Worm (Caenorhabditis elegans) whole organism, late embryonic: ENCODE data around the gene lgc-49.

Experiments used
- C08G9.2 ChIP-seq: sonication (generic microtip); optimal IDR thresholded peaks from 2 replicates; lab custom pipeline; 2016; ENCODE audit warnings: mild to moderate bottlenecking, missing genetic modification characterization, moderate library complexity, missing compliant biosample characterization
- F13H6.1 ChIP-seq: sonication (generic microtip); optimal IDR thresholded peaks from 2 replicates; lab custom pipeline; 2016; ENCODE audit warnings: missing genetic modification characterization, missing compliant biosample characterization
- K09A11.1 ChIP-seq: sonication (generic microtip); optimal IDR thresholded peaks from 2 replicates; lab custom pipeline; 2017; ENCODE audit warnings: antibody characterized with exemption, mild to moderate bottlenecking, missing genetic modification characterization, missing compliant biosample characterization; ENCODE audit not compliant: insufficient read depth
- T23F11.4 ChIP-seq: fragments of 200-800 bp; sonication (Bioruptor generic); optimal IDR thresholded peaks from 2 replicates; lab custom pipeline; 2018; ENCODE audit warnings: mild to moderate bottlenecking, missing genetic modification characterization, missing compliant biosample characterization
- ahr-1 ChIP-seq: sonication (generic microtip); optimal IDR thresholded peaks from 2 replicates; lab custom pipeline; 2016; ENCODE audit warnings: missing genetic modification characterization, missing compliant biosample characterization
- ama-1 ChIP-seq: fragments of 150-350 bp; optimal IDR thresholded peaks from 2 replicates; lab custom pipeline; 2014
- ceh-2 ChIP-seq: sonication (generic microtip); optimal IDR thresholded peaks from 2 replicates; lab custom pipeline; 2016; ENCODE audit warnings: missing genotype, missing genetic modification characterization, missing compliant biosample characterization
- ceh-22 ChIP-seq: sonication (generic microtip); optimal IDR thresholded peaks from 2 replicates; lab custom pipeline; 2017; ENCODE audit warnings: missing biosample characterization, missing genetic modification characterization
- ceh-24 ChIP-seq: sonication (generic microtip); optimal IDR thresholded peaks from 2 replicates; lab custom pipeline; 2016; ENCODE audit warnings: mild to moderate bottlenecking, missing genetic modification characterization, missing compliant biosample characterization
- ceh-30 ChIP-seq: fragments of 150-350 bp; optimal IDR thresholded peaks from 2 replicates; lab custom pipeline; 2014; ENCODE audit warnings: missing biosample characterization, missing genetic modification characterization
- ceh-45 ChIP-seq: fragments of 200-800 bp; sonication (Bioruptor generic); IDR thresholded peaks from 2 replicates; pipeline ENCODE4 v1.3.6; 2022; ENCODE audit warnings: missing genetic modification reagents, missing genetic modification characterization, missing compliant biosample characterization
- ceh-48 ChIP-seq: sonication (generic microtip); optimal IDR thresholded peaks from 2 replicates; lab custom pipeline; 2016; ENCODE audit warnings: missing genetic modification characterization, inconsistent platforms, missing compliant biosample characterization
- ceh-9 ChIP-seq: sonication (generic microtip); optimal IDR thresholded peaks from 2 replicates; lab custom pipeline; 2016; ENCODE audit warnings: mild to moderate bottlenecking, missing genetic modification characterization, inconsistent platforms, missing compliant biosample characterization
- elt-2 ChIP-seq: sonication (generic microtip); optimal IDR thresholded peaks from 2 replicates; lab custom pipeline; 2016; ENCODE audit warnings: missing genetic modification reagents, missing genetic modification characterization, missing compliant biosample characterization
- elt-4 ChIP-seq: sonication (generic microtip); optimal IDR thresholded peaks from 2 replicates; lab custom pipeline; 2016; ENCODE audit warnings: missing genetic modification characterization, missing compliant biosample characterization
- eyg-1 ChIP-seq: sonication (generic microtip); optimal IDR thresholded peaks from 2 replicates; lab custom pipeline; 2016; ENCODE audit warnings: missing genotype, missing genetic modification characterization, missing compliant biosample characterization
- fkh-10 ChIP-seq: fragments of 150-350 bp; optimal IDR thresholded peaks from 2 replicates; lab custom pipeline; 2014; ENCODE audit warnings: missing biosample characterization, missing genetic modification reagents, missing genetic modification characterization
- gmeb-2 ChIP-seq: sonication (generic microtip); optimal IDR thresholded peaks from 2 replicates; lab custom pipeline; 2016; ENCODE audit warnings: missing genetic modification characterization, inconsistent platforms, missing compliant biosample characterization
- hlh-13 ChIP-seq: fragments of 200-800 bp; sonication (Bioruptor generic); optimal IDR thresholded peaks from 2 replicates; lab custom pipeline; 2018; ENCODE audit warnings: mild to moderate bottlenecking, missing genetic modification characterization, missing compliant biosample characterization
- hlh-30 ChIP-seq: sonication (generic microtip); optimal IDR thresholded peaks from 2 replicates; lab custom pipeline; 2017; ENCODE audit warnings: antibody characterized with exemption, missing genetic modification characterization, missing compliant biosample characterization; ENCODE audit not compliant: insufficient read depth
- hlh-6 ChIP-seq: sonication (generic microtip); optimal IDR thresholded peaks from 2 replicates; lab custom pipeline; 2016; ENCODE audit warnings: missing genotype, missing genetic modification characterization, missing compliant biosample characterization
- hlh-8 ChIP-seq: sonication (generic microtip); optimal IDR thresholded peaks from 2 replicates; lab custom pipeline; 2016; ENCODE audit warnings: missing genotype, missing genetic modification characterization, missing compliant biosample characterization
- lim-6 ChIP-seq: sonication (generic microtip); optimal IDR thresholded peaks from 2 replicates; lab custom pipeline; 2016; ENCODE audit warnings: missing genetic modification characterization, missing compliant biosample characterization
- madf-2 ChIP-seq: sonication (generic microtip); optimal IDR thresholded peaks from 2 replicates; lab custom pipeline; 2017; ENCODE audit warnings: missing genetic modification characterization, missing compliant biosample characterization
- mec-3 ChIP-seq: sonication (generic microtip); optimal IDR thresholded peaks from 2 replicates; lab custom pipeline; 2016; ENCODE audit warnings: borderline replicate concordance, missing genetic modification characterization, missing compliant biosample characterization
- nfya-1 ChIP-seq: sonication (generic microtip); optimal IDR thresholded peaks from 2 replicates; lab custom pipeline; 2017; ENCODE audit warnings: missing genetic modification characterization, mild to moderate bottlenecking, missing compliant biosample characterization, antibody characterized with exemption, moderate library complexity
- nhr-232 ChIP-seq: sonication (generic microtip); optimal IDR thresholded peaks from 2 replicates; lab custom pipeline; 2016; ENCODE audit warnings: missing genetic modification characterization, missing compliant biosample characterization
- odd-2 ChIP-seq: sonication (generic microtip); optimal IDR thresholded peaks from 2 replicates; lab custom pipeline; 2017; ENCODE audit warnings: antibody characterized with exemption, mild to moderate bottlenecking, missing genetic modification characterization, missing compliant biosample characterization
- pag-3 ChIP-seq: sonication (generic microtip); optimal IDR thresholded peaks from 2 replicates; lab custom pipeline; 2016; ENCODE audit warnings: missing compliant biosample characterization, missing genetic modification characterization, borderline replicate concordance
- pat-9 ChIP-seq: fragments of 200-800 bp; sonication (Bioruptor generic); optimal IDR thresholded peaks from 2 replicates; lab custom pipeline; 2018; ENCODE audit warnings: mild to moderate bottlenecking, missing genetic modification characterization, moderate library complexity, missing compliant biosample characterization
- pax-1 ChIP-seq: fragments of 150-350 bp; optimal IDR thresholded peaks from 2 replicates; lab custom pipeline; 2014; ENCODE audit warnings: missing biosample characterization, missing genetic modification characterization
- pqm-1 ChIP-seq: sonication (generic microtip); optimal IDR thresholded peaks from 2 replicates; lab custom pipeline; 2016; ENCODE audit warnings: missing genetic modification characterization, missing compliant biosample characterization
- pros-1 ChIP-seq: fragments of 150-350 bp; optimal IDR thresholded peaks from 2 replicates; lab custom pipeline; 2014; ENCODE audit warnings: missing biosample characterization, missing genetic modification reagents, missing genetic modification characterization
- ref-2 ChIP-seq: sonication (generic microtip); optimal IDR thresholded peaks from 2 replicates; lab custom pipeline; 2016; ENCODE audit warnings: missing genetic modification characterization, missing compliant biosample characterization
- rnt-1 ChIP-seq: sonication (generic microtip); optimal IDR thresholded peaks from 2 replicates; lab custom pipeline; 2016; ENCODE audit warnings: missing genetic modification characterization, missing compliant biosample characterization
- sdc-2 ChIP-seq: sonication (generic microtip); optimal IDR thresholded peaks from 2 replicates; lab custom pipeline; 2016; ENCODE audit warnings: missing genotype, missing genetic modification characterization, missing compliant biosample characterization
- sox-4 ChIP-seq: sonication (generic microtip); optimal IDR thresholded peaks from 2 replicates; lab custom pipeline; 2017; ENCODE audit warnings: mild to moderate bottlenecking, missing genetic modification characterization, inconsistent platforms, missing compliant biosample characterization
- syd-9 ChIP-seq: sonication (generic microtip); optimal IDR thresholded peaks from 2 replicates; lab custom pipeline; 2016; ENCODE audit warnings: mild to moderate bottlenecking, missing genetic modification characterization, moderate library complexity, missing compliant biosample characterization
- ttx-3 ChIP-seq: sonication (generic microtip); optimal IDR thresholded peaks from 2 replicates; lab custom pipeline; 2016; ENCODE audit warnings: missing genetic modification reagents, missing genetic modification characterization, missing compliant biosample characterization
- unc-42 ChIP-seq: sonication (generic microtip); optimal IDR thresholded peaks from 2 replicates; lab custom pipeline; 2016; ENCODE audit warnings: missing genotype, missing genetic modification characterization, missing compliant biosample characterization
- unc-55 ChIP-seq: sonication (generic microtip); optimal IDR thresholded peaks from 2 replicates; lab custom pipeline; 2017; ENCODE audit warnings: missing biosample characterization, missing genetic modification reagents, missing genetic modification characterization
- unc-86 ChIP-seq: sonication (generic microtip); optimal IDR thresholded peaks from 2 replicates; lab custom pipeline; 2016; ENCODE audit warnings: missing genetic modification characterization, missing compliant biosample characterization
- ztf-16 ChIP-seq: sonication (generic microtip); optimal IDR thresholded peaks from 2 replicates; lab custom pipeline; 2017; ENCODE audit warnings: missing genetic modification characterization, missing compliant biosample characterization

The lgc-49 gene

ce11 chrV:11220415-11220814 is 29.3 kb downstream of the lgc-49 start:
- TF ChIP-seq ceh-2 (tag; lab: Kevin White, UChicago) (no peak), hlh-30 (no peak), ama-1 (no peak), mec-3 (no peak), ref-2 (no peak), elt-2 (peak; percentile 24), odd-2 (no peak)

- TF ChIP-seq pat-9 (tag; lab: Kevin White, UChicago), result no peak
- TF ChIP-seq ceh-24 (tag; lab: Kevin White, UChicago), result no peak
- no peak for TF ChIP-seq nhr-232 (tag; lab: Kevin White, UChicago)
- no peak for TF ChIP-seq pax-1 (tag; lab: Kevin White, UChicago)
- no peak for TF ChIP-seq syd-9
- no peak for TF ChIP-seq gmeb-2 (tag; lab: Kevin White, UChicago)
- TF ChIP-seq unc-42, result no peak
- no peak for TF ChIP-seq unc-86 (tag; lab: Kevin White, UChicago)
- no peak for TF ChIP-seq pag-3 (tag; lab: Kevin White, UChicago)
- TF ChIP-seq ztf-16 (tag; lab: Kevin White, UChicago), result no peak
- no peak for TF ChIP-seq mec-3
- TF ChIP-seq ahr-1 (tag; lab: Kevin White, UChicago), result no peak
- no peak for TF ChIP-seq lim-6
- no peak for TF ChIP-seq pqm-1 (tag; lab: Kevin White, UChicago)
- TF ChIP-seq F13H6.1 (tag; lab: Kevin White, UChicago), result no peak
- no peak for TF ChIP-seq hlh-13 (GFP tag; lab: Kevin White, UChicago)
- no peak for TF ChIP-seq sdc-2
- TF ChIP-seq T23F11.4 (GFP tag; lab: Kevin White, UChicago), result no peak
- TF ChIP-seq ceh-22 (tag; lab: Kevin White, UChicago), result no peak
Measured at ce11 chrV:11220936-11221335, 29.9 kb downstream of the lgc-49 start, which contains the start of gene T19B10.2. T19B10.2 (plus strand) TSS chrV:11221302.

- TF ChIP-seq ceh-48 (tag; lab: Kevin White, UChicago) (no peak), ceh-30 (tag; lab: Kevin White, UChicago) (no peak), pros-1 (tag; lab: Kevin White, UChicago) (no peak), C08G9.2 (tag; lab: Kevin White, UChicago) (no peak), sox-4 (tag; lab: Kevin White, UChicago) (no peak), ceh-9 (tag; lab: Kevin White, UChicago) (no peak), ceh-2 (tag; lab: Kevin White, UChicago) (no peak)
Measured at ce11 chrV:11223698-11224097, 32.6 kb downstream of the lgc-49 start.

- TF ChIP-seq hlh-13 (GFP tag; lab: Kevin White, UChicago) (no peak), pqm-1 (tag; lab: Kevin White, UChicago) (no peak), odd-2 (no peak), hlh-30 (no peak), nfya-1 (tag; lab: Kevin White, UChicago) (no peak), unc-55 (GFP tag; lab: Kevin White, UChicago) (peak; percentile 81), ceh-22 (tag; lab: Kevin White, UChicago) (no peak)
Measured at ce11 chrV:11225981-11226380, 34.9 kb downstream of the lgc-49 start, which contains the start of gene bgal-1. bgal-1 (minus strand) TSS chrV:11226018.

ce11 chrV:11228653-11229173 is 37.6 kb downstream of the lgc-49 start, which contains the start of gene pqn-70:
pqn-70 (minus strand) TSS chrV:11228703.
- peak; percentile 31 for TF ChIP-seq unc-55 (GFP tag; lab: Kevin White, UChicago)
- peak; percentile 45 for TF ChIP-seq F13H6.1 (tag; lab: Kevin White, UChicago)
- TF ChIP-seq rnt-1 (tag; lab: Kevin White, UChicago), result peak; percentile 39
- TF ChIP-seq pat-9 (tag; lab: Kevin White, UChicago), result no peak
- TF ChIP-seq ceh-45 (GFP tag; lab: Robert Waterston, UW), result no peak
- no peak for TF ChIP-seq lim-6
- TF ChIP-seq eyg-1 (tag; lab: Kevin White, UChicago), result no peak
- no peak for TF ChIP-seq syd-9
- TF ChIP-seq unc-86 (tag; lab: Kevin White, UChicago), result no peak
- no peak for TF ChIP-seq madf-2 (tag; lab: Kevin White, UChicago)
- peak; percentile 25 for TF ChIP-seq hlh-8 (tag; lab: Kevin White, UChicago)
- TF ChIP-seq elt-4 (tag; lab: Kevin White, UChicago), result no peak
- no peak for TF ChIP-seq hlh-13 (GFP tag; lab: Kevin White, UChicago)
- no peak for TF ChIP-seq ceh-22 (tag; lab: Kevin White, UChicago)
- TF ChIP-seq fkh-10 (GFP tag; lab: Kevin White, UChicago), result no peak
- no peak for TF ChIP-seq hlh-6 (tag; lab: Kevin White, UChicago)
- peak; percentile 94 for TF ChIP-seq hlh-30
- no peak for TF ChIP-seq odd-2
- TF ChIP-seq mec-3, result no peak
- no peak for TF ChIP-seq K09A11.1 (tag; lab: Kevin White, UChicago)
- TF ChIP-seq ttx-3 (tag; lab: Kevin White, UChicago), result no peak
- peak; percentile 16 for TF ChIP-seq ztf-16 (tag; lab: Kevin White, UChicago)
- TF ChIP-seq ama-1, result no peak
